Fruit fly (Drosophila melanogaster): ENCODE measurements around the gene Exo84.

Exo84 gene

DNA sequence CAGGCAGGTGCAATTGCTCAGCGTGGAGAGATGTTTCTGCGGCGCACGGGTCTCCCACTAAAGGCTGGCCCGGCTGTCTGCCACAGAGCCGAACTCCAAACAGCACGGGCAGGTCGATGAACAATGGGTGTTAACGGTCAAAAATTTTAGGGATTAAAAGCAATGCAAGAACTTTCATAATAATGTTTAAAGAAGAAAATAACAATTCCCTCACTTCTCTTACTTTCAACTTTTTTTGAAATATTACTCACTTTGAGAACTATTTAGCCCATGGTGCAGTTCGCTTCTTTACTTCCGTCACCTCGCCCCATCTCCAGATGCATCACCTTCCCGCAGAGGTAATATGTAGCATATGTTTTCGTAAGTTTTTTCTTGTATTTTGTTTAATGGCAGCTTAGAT is 20.4 kb upstream of the Exo84 start (continued):
- no peak for TF ChIP-seq Adf1 (GFP tag; IDR thresholded peaks at IDR 0.05)
- no peak for TF ChIP-seq sim (GFP tag; IDR thresholded peaks at IDR 0.05)
- peak; percentile 41 for TF ChIP-seq Blimp-1 (GFP tag; optimal IDR thresholded peaks at IDR 0.05)
- no peak for TF ChIP-seq Dll (GFP tag; IDR thresholded peaks at IDR 0.05; ENCODE audit: partially characterized antibody)
- TF ChIP-seq otp (GFP tag; IDR thresholded peaks at IDR 0.05): 0 out of 3 replicates have a peak, but pooled peaks have one; percentile 22
- no peak; the same call in 3 of the 4 replicates for TF ChIP-seq Gug (GFP tag; IDR thresholded peaks at IDR 0.05)
- no peak for TF ChIP-seq zen2 (GFP tag; IDR thresholded peaks at IDR 0.05; ENCODE audit: partially characterized antibody)
- no peak for TF ChIP-seq Taf1 (GFP tag; IDR thresholded peaks at IDR 0.05)
- TF ChIP-seq Spps (tag; optimal IDR thresholded peaks at IDR 0.05): no peak
- TF ChIP-seq CG11247 (GFP tag; IDR thresholded peaks at IDR 0.05): no peak
- TF ChIP-seq slp2 (GFP tag; optimal IDR thresholded peaks at IDR 0.05): no peak
- TF ChIP-seq luna (GFP tag; optimal IDR thresholded peaks at IDR 0.05): no peak
- TF ChIP-seq Lhr (GFP tag; optimal IDR thresholded peaks at IDR 0.05): no peak
- peak; percentile 64 for TF ChIP-seq Xrp1 (GFP tag; IDR thresholded peaks at IDR 0.05)
- no peak for TF ChIP-seq cg (GFP tag; optimal IDR thresholded peaks at IDR 0.05)
- no peak for TF ChIP-seq p53 (GFP tag; optimal IDR thresholded peaks at IDR 0.05)
- TF ChIP-seq dimm (GFP tag; IDR thresholded peaks at IDR 0.05): no peak
- TF ChIP-seq CG3281 (GFP tag; optimal IDR thresholded peaks at IDR 0.05): no peak
- peak; percentile 20 for TF ChIP-seq CG12391 (tag; optimal IDR thresholded peaks at IDR 0.05)
- TF ChIP-seq CG6654 (GFP tag; optimal IDR thresholded peaks at IDR 0.05): no peak
- no peak for TF ChIP-seq CG7372 (GFP tag; IDR thresholded peaks at IDR 0.05)
- peak; percentile 41 for TF ChIP-seq Oli (tag; optimal IDR thresholded peaks at IDR 0.05)
- TF ChIP-seq CG10147 (GFP tag; optimal IDR thresholded peaks at IDR 0.05): no peak
- no peak for TF ChIP-seq tap (tag; optimal IDR thresholded peaks at IDR 0.05)
- TF ChIP-seq CG11696 (GFP tag; IDR thresholded peaks at IDR 0.05): no peak
- TF ChIP-seq btn (GFP tag; optimal IDR thresholded peaks at IDR 0.05): no peak
- TF ChIP-seq Pdp1 (GFP tag; optimal IDR thresholded peaks at IDR 0.05): no peak
- no peak for TF ChIP-seq B-H2 (GFP tag; optimal IDR thresholded peaks at IDR 0.05)
- TF ChIP-seq CoRest (tag; optimal IDR thresholded peaks at IDR 0.05): no peak
- TF ChIP-seq CG9797 (GFP tag; optimal IDR thresholded peaks at IDR 0.05): no peak
- no peak for TF ChIP-seq Opbp (GFP tag; IDR thresholded peaks at IDR 0.05; ENCODE audit: partially characterized antibody)
- no peak for TF ChIP-seq fru (optimal IDR thresholded peaks at IDR 0.05)
- no peak for TF ChIP-seq sqz (GFP tag; optimal IDR thresholded peaks at IDR 0.05)
- TF ChIP-seq CG2712 (tag; optimal IDR thresholded peaks at IDR 0.05): peak; percentile 41
- no peak for TF ChIP-seq sob (GFP tag; IDR thresholded peaks at IDR 0.05)
- peak; percentile 15 for TF ChIP-seq az2 (GFP tag; optimal IDR thresholded peaks at IDR 0.05)
- peak; percentile 29 for TF ChIP-seq CG4424 (GFP tag; optimal IDR thresholded peaks at IDR 0.05)
- TF ChIP-seq CG10366 (GFP tag; IDR thresholded peaks at IDR 0.05): peak; percentile 30; the same call in 1 of the 2 replicates
- TF ChIP-seq maf-S (GFP tag; optimal IDR thresholded peaks at IDR 0.05): no peak
- TF ChIP-seq Xbp1 (GFP tag; optimal IDR thresholded peaks at IDR 0.05): no peak
- TF ChIP-seq CG6683 (GFP tag; optimal IDR thresholded peaks at IDR 0.05): no peak
- no peak for TF ChIP-seq CG8359 (GFP tag; optimal IDR thresholded peaks at IDR 0.05; ENCODE audit: borderline replicate concordance)
- no peak for TF ChIP-seq CG12236 (GFP tag; optimal IDR thresholded peaks at IDR 0.05)
- TF ChIP-seq Bteb2 (GFP tag; optimal IDR thresholded peaks at IDR 0.05): no peak
- TF ChIP-seq nerfin-2 (GFP tag; IDR thresholded peaks at IDR 0.05; ENCODE audit: partially characterized antibody): no peak
- no peak for TF ChIP-seq mirr (GFP tag; optimal IDR thresholded peaks at IDR 0.05)
- no peak for TF ChIP-seq CG14860 (GFP tag; IDR thresholded peaks at IDR 0.05; ENCODE audit: partially characterized antibody)
- no peak for TF ChIP-seq pfk (GFP tag; optimal IDR thresholded peaks at IDR 0.05)
- TF ChIP-seq CG18599 (GFP tag; optimal IDR thresholded peaks at IDR 0.05): no peak
- peak; percentile 57 for TF ChIP-seq CG6689 (GFP tag; IDR thresholded peaks at IDR 0.05)
- TF ChIP-seq CG11456 (GFP tag; IDR thresholded peaks at IDR 0.05): 0 out of 3 replicates have a peak, but pooled peaks have one; percentile 26

Data from whole organism, embryonic.